Worm (Caenorhabditis elegans): ENCODE data around the gene cah-1.

DNA sequence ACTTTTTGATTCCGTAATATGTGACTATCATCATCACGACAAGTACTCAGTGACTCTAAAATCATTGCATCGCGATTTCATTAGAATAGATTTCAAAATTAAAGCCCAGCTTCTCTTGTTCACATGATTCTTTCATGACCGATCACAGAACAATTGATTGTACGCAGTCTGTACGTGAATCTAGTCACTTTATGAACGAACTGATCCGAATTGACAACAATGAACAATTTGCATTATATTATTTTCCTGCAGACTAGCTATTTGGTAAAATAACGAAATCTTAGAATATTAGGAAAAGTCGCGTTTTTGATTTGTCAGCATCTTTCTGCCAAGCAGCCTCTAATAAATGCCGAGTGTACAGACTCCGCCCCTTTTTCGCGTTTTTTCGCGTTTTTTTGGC is 14.1 kb upstream of the cah-1 start:
- no peak for TF ChIP-seq him-1 (tag; optimal IDR thresholded peaks at IDR 0.05)
- no peak for TF ChIP-seq dao-5 (tag; optimal IDR thresholded peaks at IDR 0.05)

All from whole organism, L4/young adult.